Worm (Caenorhabditis elegans) whole organism, late embryonic: ENCODE results near the gene tat-4.

Experiments used
- T23F11.4 ChIP-seq: fragments of 200-800 bp; sonication (Bioruptor generic); optimal IDR thresholded peaks from 2 replicates; lab custom pipeline; 2018; ENCODE audit warnings: mild to moderate bottlenecking, missing genetic modification characterization, missing compliant biosample characterization
- ceh-24 ChIP-seq: sonication (generic microtip); optimal IDR thresholded peaks from 2 replicates; lab custom pipeline; 2016; ENCODE audit warnings: mild to moderate bottlenecking, missing genetic modification characterization, missing compliant biosample characterization
- dve-1 ChIP-seq: sonication (generic microtip); optimal IDR thresholded peaks from 2 replicates; lab custom pipeline; 2017; ENCODE audit warnings: antibody characterized with exemption, mild to moderate bottlenecking, missing genetic modification characterization, missing compliant biosample characterization
- hlh-30 ChIP-seq: sonication (generic microtip); optimal IDR thresholded peaks from 2 replicates; lab custom pipeline; 2017; ENCODE audit warnings: antibody characterized with exemption, missing genetic modification characterization, missing compliant biosample characterization; ENCODE audit not compliant: insufficient read depth
- sox-4 ChIP-seq: sonication (generic microtip); optimal IDR thresholded peaks from 2 replicates; lab custom pipeline; 2017; ENCODE audit warnings: mild to moderate bottlenecking, missing genetic modification characterization, inconsistent platforms, missing compliant biosample characterization

- no peak for TF ChIP-seq dve-1 (tag; lab: Kevin White, UChicago)
- TF ChIP-seq T23F11.4 (GFP tag; lab: Kevin White, UChicago), result no peak
- TF ChIP-seq hlh-30 (tag; lab: Kevin White, UChicago), result no peak
- TF ChIP-seq ceh-24 (tag; lab: Kevin White, UChicago), result no peak
- no peak for TF ChIP-seq sox-4 (tag; lab: Kevin White, UChicago)
Measured at ce11 chrII:6202910-6203309, 41.2 kb downstream of the tat-4 start, which contains the start of gene C30B5.17.
